Worm (Caenorhabditis elegans): ENCODE measurements around the gene irk-3.

Gene irk-3

ce11 chrX:14366081-14366480, 4.1 kb downstream of the irk-3 start:
- no peak for TF ChIP-seq ztf-29 (GFP tag; IDR thresholded peaks at IDR 0.05)
- TF ChIP-seq ref-1 (GFP tag; conservative IDR thresholded peaks at IDR 0.05): no peak
- TF ChIP-seq T22C8.4 (GFP tag; IDR thresholded peaks at IDR 0.05): no peak

DNA sequence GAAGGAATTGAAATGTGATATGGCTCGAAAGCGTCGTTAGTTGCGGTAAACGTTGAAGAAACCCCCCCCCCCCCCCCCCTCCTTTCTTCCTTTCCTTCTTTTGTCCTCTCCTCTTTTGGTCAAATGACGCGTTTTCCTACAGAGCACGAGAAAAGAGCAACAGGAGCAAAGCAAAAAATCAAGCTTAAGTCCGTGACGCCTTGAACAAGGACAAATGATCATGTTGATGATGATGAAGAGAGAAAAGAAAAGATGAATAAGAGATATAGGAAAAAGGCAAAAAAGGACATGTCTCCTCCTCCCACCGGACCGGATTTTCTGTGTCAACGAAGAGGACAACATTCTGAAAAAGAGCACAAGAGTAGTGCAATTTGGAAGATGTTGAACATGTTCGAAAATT, 10.6 kb downstream of the irk-3 start:
- TF ChIP-seq ztf-29 (GFP tag; IDR thresholded peaks at IDR 0.05) (no peak), tab-1 (GFP tag; IDR thresholded peaks at IDR 0.05) (no peak), T22C8.4 (GFP tag; IDR thresholded peaks at IDR 0.05) (no peak), ztf-23 (GFP tag; IDR thresholded peaks at IDR 0.05) (no peak), med-1 (GFP tag; optimal IDR thresholded peaks at IDR 0.05; ENCODE audit: insufficient read depth) (no peak), klf-2 (GFP tag; conservative IDR thresholded peaks at IDR 0.05) (no peak), cog-1 (tag; optimal IDR thresholded peaks at IDR 0.05) (no peak), ref-1 (GFP tag; conservative IDR thresholded peaks at IDR 0.05) (no peak), flt-1 (GFP tag; IDR thresholded peaks at IDR 0.05) (no peak)

- no peak for TF ChIP-seq flt-1 (GFP tag; IDR thresholded peaks at IDR 0.05)
- TF ChIP-seq cog-1 (tag; optimal IDR thresholded peaks at IDR 0.05): no peak
- no peak for TF ChIP-seq tab-1 (GFP tag; IDR thresholded peaks at IDR 0.05)
- no peak for TF ChIP-seq ztf-23 (GFP tag; IDR thresholded peaks at IDR 0.05)
- TF ChIP-seq T22C8.4 (GFP tag; IDR thresholded peaks at IDR 0.05): no peak
- TF ChIP-seq klf-2 (GFP tag; conservative IDR thresholded peaks at IDR 0.05): no peak
- no peak for TF ChIP-seq ref-1 (GFP tag; conservative IDR thresholded peaks at IDR 0.05)
- no peak for TF ChIP-seq ztf-29 (GFP tag; IDR thresholded peaks at IDR 0.05)
- no peak for TF ChIP-seq med-1 (GFP tag; optimal IDR thresholded peaks at IDR 0.05; ENCODE audit: insufficient read depth)
Observed at ce11 chrX:14356683-14357287, 13.4 kb downstream of the irk-3 start.

- TF ChIP-seq klf-2 (GFP tag; conservative IDR thresholded peaks at IDR 0.05) (no peak), T22C8.4 (GFP tag; IDR thresholded peaks at IDR 0.05) (no peak), tab-1 (GFP tag; IDR thresholded peaks at IDR 0.05) (no peak), ztf-23 (GFP tag; IDR thresholded peaks at IDR 0.05) (no peak)
Observed at ce11 chrX:14355034-14355433, 15.2 kb downstream of the irk-3 start.

ce11 chrX:14349690-14350168, 20.5 kb downstream of the irk-3 start, which contains the start of gene wdr-5.2:
Gene wdr-5.2 (plus strand): TSS chrX:14350118.
- no peak for TF ChIP-seq flt-1 (GFP tag; IDR thresholded peaks at IDR 0.05)

DNA sequence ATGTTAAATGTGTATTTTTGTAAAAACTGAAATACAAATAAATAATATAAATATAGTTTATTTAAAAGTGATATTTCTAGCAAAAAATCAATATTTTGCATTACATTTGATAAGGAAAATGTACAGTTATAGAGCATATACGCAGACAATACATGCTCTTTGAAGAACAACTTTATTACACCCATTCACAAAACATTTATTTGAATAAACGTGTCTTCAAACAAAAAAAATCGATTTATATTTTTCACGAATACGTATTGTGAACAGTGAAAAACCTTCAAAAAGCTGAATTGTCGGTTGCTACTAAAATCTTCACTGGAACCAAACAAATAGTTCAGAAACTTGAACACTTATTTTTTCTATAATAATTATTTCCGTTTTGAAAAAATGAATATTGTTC, 22.6 kb downstream of the irk-3 start, which contains the start of gene K04G11.3:
K04G11.3 (minus strand) TSS at position 101 of the 400 bp plus-strand sequence.
- TF ChIP-seq T22C8.4 (GFP tag; IDR thresholded peaks at IDR 0.05) (no peak), ztf-29 (GFP tag; IDR thresholded peaks at IDR 0.05) (no peak), ztf-23 (GFP tag; IDR thresholded peaks at IDR 0.05) (no peak), ref-1 (GFP tag; conservative IDR thresholded peaks at IDR 0.05) (no peak), tab-1 (GFP tag; IDR thresholded peaks at IDR 0.05) (no peak), med-1 (GFP tag; optimal IDR thresholded peaks at IDR 0.05; ENCODE audit: insufficient read depth) (no peak), flt-1 (GFP tag; IDR thresholded peaks at IDR 0.05) (no peak), cog-1 (tag; optimal IDR thresholded peaks at IDR 0.05) (no peak), klf-2 (GFP tag; conservative IDR thresholded peaks at IDR 0.05) (no peak)

ce11 chrX:14340381-14340780, 29.8 kb downstream of the irk-3 start, which contains the start of gene sel-7:
Gene sel-7 (minus strand): TSS chrX:14340481.
- TF ChIP-seq cog-1 (tag; optimal IDR thresholded peaks at IDR 0.05) (no peak), ref-1 (GFP tag; conservative IDR thresholded peaks at IDR 0.05) (no peak), T22C8.4 (GFP tag; IDR thresholded peaks at IDR 0.05) (no peak), med-1 (GFP tag; optimal IDR thresholded peaks at IDR 0.05; ENCODE audit: insufficient read depth) (no peak), tab-1 (GFP tag; IDR thresholded peaks at IDR 0.05) (no peak), flt-1 (GFP tag; IDR thresholded peaks at IDR 0.05) (no peak), ztf-23 (GFP tag; IDR thresholded peaks at IDR 0.05) (no peak), klf-2 (GFP tag; conservative IDR thresholded peaks at IDR 0.05) (no peak), ztf-29 (GFP tag; IDR thresholded peaks at IDR 0.05) (no peak)

DNA sequence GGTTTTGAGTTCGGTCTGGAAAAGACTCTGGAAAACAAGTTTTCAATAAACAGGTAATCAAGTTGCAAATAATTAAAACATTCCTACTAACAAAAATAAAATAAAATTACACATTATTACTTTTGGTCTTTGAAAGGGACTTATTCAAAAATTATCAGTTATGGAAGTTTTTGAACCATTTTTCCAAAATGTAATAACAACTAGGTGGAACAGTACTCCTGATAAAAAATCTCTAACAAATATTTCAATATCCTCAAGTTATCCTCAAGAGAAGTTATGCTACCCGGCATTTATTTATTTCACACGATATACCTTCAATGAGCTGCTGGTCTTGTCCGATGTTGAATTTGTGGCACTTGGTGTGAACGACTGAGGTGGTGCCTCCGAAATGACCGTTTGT, 30.5 kb downstream of the irk-3 start:
- TF ChIP-seq cog-1 (tag; optimal IDR thresholded peaks at IDR 0.05): no peak
- no peak for TF ChIP-seq flt-1 (GFP tag; IDR thresholded peaks at IDR 0.05)
- TF ChIP-seq ref-1 (GFP tag; conservative IDR thresholded peaks at IDR 0.05): no peak
- TF ChIP-seq tab-1 (GFP tag; IDR thresholded peaks at IDR 0.05): no peak
- no peak for TF ChIP-seq ztf-29 (GFP tag; IDR thresholded peaks at IDR 0.05)
- TF ChIP-seq klf-2 (GFP tag; conservative IDR thresholded peaks at IDR 0.05): no peak
- TF ChIP-seq T22C8.4 (GFP tag; IDR thresholded peaks at IDR 0.05): no peak
- no peak for TF ChIP-seq med-1 (GFP tag; optimal IDR thresholded peaks at IDR 0.05; ENCODE audit: insufficient read depth)
- TF ChIP-seq ztf-23 (GFP tag; IDR thresholded peaks at IDR 0.05): no peak

DNA sequence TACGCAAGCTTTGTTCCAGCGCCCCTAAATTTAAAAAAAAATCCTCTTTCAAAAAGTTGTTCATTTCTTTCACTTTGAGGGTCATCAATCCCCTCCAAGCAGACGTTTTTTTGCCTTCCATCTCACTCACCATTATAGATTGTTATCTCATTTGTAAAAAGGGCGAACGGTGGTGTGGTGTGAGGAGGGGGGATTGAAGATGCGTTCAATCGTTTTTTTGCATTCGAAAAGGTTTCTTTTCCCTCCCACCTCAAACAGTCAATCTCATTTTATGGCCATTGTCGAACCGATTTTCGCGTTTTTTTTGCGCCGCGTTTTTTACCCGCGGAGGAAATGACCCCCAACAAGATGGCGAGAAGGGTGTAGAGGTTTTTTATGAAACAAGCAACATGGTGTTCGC, 31.3 kb downstream of the irk-3 start:
- no peak for TF ChIP-seq T22C8.4 (GFP tag; IDR thresholded peaks at IDR 0.05)
- TF ChIP-seq ztf-29 (GFP tag; IDR thresholded peaks at IDR 0.05): no peak
- no peak for TF ChIP-seq ztf-23 (GFP tag; IDR thresholded peaks at IDR 0.05)
- no peak for TF ChIP-seq cog-1 (tag; optimal IDR thresholded peaks at IDR 0.05)
- TF ChIP-seq tab-1 (GFP tag; IDR thresholded peaks at IDR 0.05): no peak
- TF ChIP-seq flt-1 (GFP tag; IDR thresholded peaks at IDR 0.05): no peak
- TF ChIP-seq med-1 (GFP tag; optimal IDR thresholded peaks at IDR 0.05; ENCODE audit: insufficient read depth): no peak
- no peak for TF ChIP-seq klf-2 (GFP tag; conservative IDR thresholded peaks at IDR 0.05)
- TF ChIP-seq ref-1 (GFP tag; conservative IDR thresholded peaks at IDR 0.05): no peak

- TF ChIP-seq T22C8.4 (GFP tag; IDR thresholded peaks at IDR 0.05) (no peak), ztf-23 (GFP tag; IDR thresholded peaks at IDR 0.05) (no peak), flt-1 (GFP tag; IDR thresholded peaks at IDR 0.05) (no peak), ztf-29 (GFP tag; IDR thresholded peaks at IDR 0.05) (no peak), ref-1 (GFP tag; conservative IDR thresholded peaks at IDR 0.05) (no peak), klf-2 (GFP tag; conservative IDR thresholded peaks at IDR 0.05) (no peak), med-1 (GFP tag; optimal IDR thresholded peaks at IDR 0.05; ENCODE audit: insufficient read depth) (no peak), cog-1 (tag; optimal IDR thresholded peaks at IDR 0.05) (no peak), tab-1 (GFP tag; IDR thresholded peaks at IDR 0.05) (no peak)
Observed at ce11 chrX:14335621-14336020, 34.6 kb downstream of the irk-3 start.

Data from whole organism, midembryonic.